Fruit fly (Drosophila melanogaster) whole organism, embryonic: ENCODE measurements around the gene CG10068.
A peak's percentile ranks its signal among the peaks of the same experiment; 100 is the strongest.

Source experiments
- ATbp ChIP-seq: fragments of 200-800 bp; sonication (Bioruptor generic); optimal IDR thresholded peaks from 2 replicates; lab custom pipeline; 2017; ENCODE audit warnings: missing biosample characterization, mild to moderate bottlenecking, missing genetic modification characterization, missing genetic modification reagents
- Antp ChIP-seq: fragments of 200-800 bp; sonication (Bioruptor generic); optimal IDR thresholded peaks from 3 replicates; lab custom pipeline; 2016; ENCODE audit warnings: missing biosample characterization, missing genetic modification characterization
- BEAF-32 ChIP-seq: fragments of 200-800 bp; sonication (Bioruptor generic); optimal IDR thresholded peaks from 3 replicates; lab custom pipeline; 2017; ENCODE audit warnings: missing biosample characterization, missing genetic modification characterization, mild to moderate bottlenecking, moderate library complexity, missing genetic modification reagents
- Blimp-1 ChIP-seq: fragments of 200-800 bp; sonication (Bioruptor generic); optimal IDR thresholded peaks from 3 replicates; lab custom pipeline; 2018; ENCODE audit warnings: missing biosample characterization, missing genetic modification characterization, mild to moderate bottlenecking, moderate library complexity, missing genetic modification reagents
- Bteb2 ChIP-seq: fragments of 200-800 bp; sonication (Bioruptor generic); optimal IDR thresholded peaks from 2 replicates; lab custom pipeline; 2016; ENCODE audit warnings: missing biosample characterization, missing genetic modification characterization
- CG10267 ChIP-seq: fragments of 200-800 bp; sonication (Bioruptor generic); optimal IDR thresholded peaks from 2 replicates; lab custom pipeline; 2018; ENCODE audit warnings: missing biosample characterization, mild to moderate bottlenecking, missing genetic modification characterization, moderate library complexity
- CG12769 ChIP-seq: fragments of 200-800 bp; sonication (Bioruptor generic); optimal IDR thresholded peaks from 2 replicates; lab custom pipeline; 2019; ENCODE audit warnings: missing biosample characterization, mild to moderate bottlenecking, missing genetic modification characterization, moderate library complexity
- CG1602 ChIP-seq: fragments of 200-800 bp; sonication (Bioruptor generic); optimal IDR thresholded peaks from 3 replicates; lab custom pipeline; 2016; ENCODE audit warnings: missing biosample characterization, missing genetic modification characterization
- CG1603 ChIP-seq: fragments of 200-800 bp; sonication (Bioruptor generic); optimal IDR thresholded peaks from 2 replicates; lab custom pipeline; 2019; ENCODE audit warnings: missing biosample characterization, mild to moderate bottlenecking, missing genetic modification characterization, moderate library complexity
- CG17829 ChIP-seq: fragments of 200-800 bp; optimal IDR thresholded peaks from 2 replicates; lab custom pipeline; 2019; ENCODE audit warnings: missing biosample characterization, mild to moderate bottlenecking, missing genetic modification characterization, moderate library complexity
- CG2712 ChIP-seq: fragments of 200-800 bp; optimal IDR thresholded peaks from 3 replicates; lab custom pipeline; 2019; ENCODE audit warnings: missing biosample characterization, mild to moderate bottlenecking, missing genetic modification characterization, moderate library complexity
- CG31365 ChIP-seq: fragments of 200-800 bp; sonication (Bioruptor generic); optimal IDR thresholded peaks from 2 replicates; lab custom pipeline; 2018; ENCODE audit warnings: missing biosample characterization, mild to moderate bottlenecking, missing genetic modification characterization
- CG3163 ChIP-seq: fragments of 200-800 bp; sonication (Bioruptor generic); optimal IDR thresholded peaks from 3 replicates; lab custom pipeline; 2016; ENCODE audit warnings: missing biosample characterization, missing genetic modification characterization
- CG32767 ChIP-seq: fragments of 200-800 bp; sonication (Bioruptor generic); IDR thresholded peaks from 2 replicates; pipeline ENCODE4 v1.3.6; 2022; ENCODE audit warnings: missing biosample characterization, missing genetic modification characterization
- CG34422 ChIP-seq: fragments of 200-800 bp; sonication (Bioruptor generic); IDR thresholded peaks from 3 replicates; pipeline ENCODE4 v1.3.6; 2022; ENCODE audit warnings: missing biosample characterization, missing genetic modification characterization
- CG42726 ChIP-seq: fragments of 200-800 bp; sonication (Bioruptor generic); IDR thresholded peaks from 2 replicates; pipeline ENCODE4 v1.3.6; 2022; ENCODE audit warnings: missing biosample characterization, missing genetic modification characterization; ENCODE audit not compliant: partially characterized antibody
- CG4854 ChIP-seq: fragments of 200-800 bp; sonication (Bioruptor generic); optimal IDR thresholded peaks from 2 replicates; lab custom pipeline; 2016; ENCODE audit warnings: missing biosample characterization, missing genetic modification characterization, inconsistent platforms
- CG6272 ChIP-seq: fragments of 200-800 bp; sonication (Bioruptor generic); IDR thresholded peaks from 2 replicates; pipeline ENCODE4 v1.3.6; 2022; ENCODE audit warnings: missing biosample characterization, missing genetic modification characterization
- CG8388 ChIP-seq: fragments of 200-800 bp; sonication (Bioruptor generic); optimal IDR thresholded peaks from 2 replicates; lab custom pipeline; 2019; ENCODE audit warnings: missing biosample characterization, mild to moderate bottlenecking, missing genetic modification characterization, moderate library complexity
- CG9215 ChIP-seq: fragments of 200-800 bp; sonication (Bioruptor generic); IDR thresholded peaks from 2 replicates; pipeline ENCODE4 v1.3.6; 2022; ENCODE audit warnings: missing biosample characterization, missing genetic modification characterization
- CoRest ChIP-seq: fragments of 200-800 bp; sonication (Bioruptor generic); optimal IDR thresholded peaks from 3 replicates; lab custom pipeline; 2018; ENCODE audit warnings: missing biosample characterization, mild to moderate bottlenecking, missing genetic modification characterization, moderate library complexity
- Elba2 ChIP-seq: fragments of 200-800 bp; sonication (Bioruptor generic); optimal IDR thresholded peaks from 3 replicates; lab custom pipeline; 2016; ENCODE audit warnings: missing biosample characterization, missing genetic modification characterization
- Hey ChIP-seq: fragments of 200-800 bp; sonication (Bioruptor generic); optimal IDR thresholded peaks from 3 replicates; lab custom pipeline; 2018; ENCODE audit warnings: missing biosample characterization, mild to moderate bottlenecking, missing genetic modification characterization
- Hmr ChIP-seq: fragments of 200-800 bp; sonication (Bioruptor generic); optimal IDR thresholded peaks from 3 replicates; lab custom pipeline; 2017; ENCODE audit warnings: mild to moderate bottlenecking, missing biosample characterization, missing genetic modification reagents, missing genetic modification characterization
- Kr ChIP-seq: fragments of 200-800 bp; sonication (Bioruptor generic); optimal IDR thresholded peaks from 2 replicates; lab custom pipeline; 2017; ENCODE audit warnings: missing biosample characterization, mild to moderate bottlenecking, missing genetic modification characterization
- MTF-1 ChIP-seq: fragments of 200-800 bp; sonication (Bioruptor generic); optimal IDR thresholded peaks from 2 replicates; lab custom pipeline; 2018; ENCODE audit warnings: missing biosample characterization, mild to moderate bottlenecking, missing genetic modification characterization, borderline replicate concordance
- Mad ChIP-seq: fragments of 200-800 bp; sonication (Bioruptor generic); optimal IDR thresholded peaks from 2 replicates; lab custom pipeline; 2016; ENCODE audit warnings: missing biosample characterization, missing genetic modification characterization
- Rfx ChIP-seq: fragments of 200-800 bp; sonication (Bioruptor generic); IDR thresholded peaks from 2 replicates; pipeline ENCODE4 v1.3.6; 2022; ENCODE audit warnings: missing biosample characterization, missing genetic modification characterization
- Tbp ChIP-seq: fragments of >200 bp; optimal IDR thresholded peaks from 2 replicates; lab custom pipeline; 2018; ENCODE audit warnings: missing biosample characterization, missing genetic modification characterization
- Usf ChIP-seq: fragments of 200-800 bp; sonication (Bioruptor generic); optimal IDR thresholded peaks from 2 replicates; lab custom pipeline; 2017; ENCODE audit warnings: missing genotype, missing biosample characterization, missing genetic modification characterization
- ase ChIP-seq: fragments of 200-800 bp; sonication (Bioruptor generic); IDR thresholded peaks from 3 replicates; pipeline ENCODE4 v1.3.6; 2022; ENCODE audit warnings: missing biosample characterization, missing genetic modification characterization
- ash1 ChIP-seq: fragments of 200-800 bp; sonication (Bioruptor generic); optimal IDR thresholded peaks from 2 replicates; lab custom pipeline; 2018; ENCODE audit warnings: missing biosample characterization, mild to moderate bottlenecking, missing genetic modification characterization
- btn ChIP-seq: fragments of 200-800 bp; sonication (Bioruptor generic); optimal IDR thresholded peaks from 2 replicates; lab custom pipeline; 2016; ENCODE audit warnings: missing biosample characterization, missing genetic modification characterization
- gcm ChIP-seq: fragments of 200-800 bp; sonication (Bioruptor generic); optimal IDR thresholded peaks from 2 replicates; lab custom pipeline; 2019; ENCODE audit warnings: missing biosample characterization, mild to moderate bottlenecking, missing genetic modification characterization, moderate library complexity
- gfzf ChIP-seq: fragments of 200-800 bp; sonication (Bioruptor generic); optimal IDR thresholded peaks from 2 replicates; lab custom pipeline; 2016; ENCODE audit warnings: missing biosample characterization, mild to moderate bottlenecking, missing genetic modification characterization, moderate library complexity
- lola ChIP-seq, 3 experiments: fragments of >200 bp in 2 of 3; fragments of 200-800 bp in 1 of 3; sonication (Bioruptor generic) in 1 of 3; optimal IDR thresholded peaks; 2 replicates each; lab custom pipeline; 2017 to 2019; ENCODE audit warnings: missing biosample characterization in 3 of 3, missing genetic modification characterization in 3 of 3, mild to moderate bottlenecking in 1 of 3, moderate library complexity in 1 of 3
- rib ChIP-seq: fragments of 200-800 bp; sonication (Bioruptor generic); IDR thresholded peaks from 2 replicates; pipeline ENCODE4 v1.3.6; 2022; ENCODE audit warnings: missing biosample characterization, missing genetic modification characterization
- stc ChIP-seq: fragments of 200-800 bp; sonication (Bioruptor generic); IDR thresholded peaks from 2 replicates; pipeline ENCODE4 v1.3.6; 2022; ENCODE audit warnings: missing biosample characterization, missing genetic modification characterization
- twi ChIP-seq: fragments of 200-800 bp; optimal IDR thresholded peaks from 2 replicates; lab custom pipeline; 2019; ENCODE audit warnings: missing biosample characterization, mild to moderate bottlenecking, missing genetic modification characterization, moderate library complexity
- vvl ChIP-seq: fragments of 200-800 bp; sonication (Bioruptor generic); IDR thresholded peaks from 2 replicates; pipeline ENCODE4 v1.3.6; 2022; ENCODE audit warnings: missing biosample characterization, missing genetic modification characterization
- yki ChIP-seq: fragments of >200 bp; optimal IDR thresholded peaks from 3 replicates; lab custom pipeline; 2018
- zf30C ChIP-seq: fragments of 200-800 bp; sonication (Bioruptor generic); optimal IDR thresholded peaks from 3 replicates; lab custom pipeline; 2018; ENCODE audit warnings: missing biosample characterization, mild to moderate bottlenecking, missing genetic modification characterization
- zfh1 ChIP-seq: fragments of 200-800 bp; sonication (Bioruptor generic); IDR thresholded peaks from 3 replicates; pipeline ENCODE4 v1.3.6; 2022; ENCODE audit warnings: missing biosample characterization, missing genetic modification characterization
- zfh2 ChIP-seq: fragments of 200-800 bp; sonication (Bioruptor generic); optimal IDR thresholded peaks from 2 replicates; lab custom pipeline; 2016; ENCODE audit warnings: missing biosample characterization, missing genetic modification characterization

CG10068 gene

dm6 chr3R:7091904-7092303 lies 35.9 kb downstream of the CG10068 start (continued):
- TF ChIP-seq zfh1 = 0 out of 3 replicates have a peak, but pooled peaks have one; percentile 5
- TF ChIP-seq BEAF-32 (GFP tag; lab: Kevin White, UChicago) = peak; percentile 71
- TF ChIP-seq yki = no peak
- peak; percentile 39 for TF ChIP-seq gfzf
- no peak for TF ChIP-seq CG31365 (tag; lab: Kevin White, UChicago)
- peak; percentile 42 for TF ChIP-seq CG17829 (tag; lab: Kevin White, UChicago)
- peak; percentile 2 for TF ChIP-seq twi (tag; lab: Kevin White, UChicago)
- TF ChIP-seq CG6272 (GFP tag; lab: Robert Waterston, UW) = peak; percentile 42; the same call in 1 of the 2 replicates
- peak; percentile 26 for TF ChIP-seq Hmr (GFP tag; lab: Kevin White, UChicago)
- TF ChIP-seq Blimp-1 (GFP tag; lab: Kevin White, UChicago) = no peak
- TF ChIP-seq CG1603 (tag; lab: Kevin White, UChicago) = peak; percentile 70
- peak; percentile 27 for TF ChIP-seq zfh2 (GFP tag; lab: Kevin White, UChicago)
- TF ChIP-seq rib (GFP tag; lab: Robert Waterston, UW) = no peak
- no peak for TF ChIP-seq Kr (GFP tag; lab: Kevin White, UChicago)
- no peak for TF ChIP-seq Antp
- 0 out of 2 replicates have a peak, but pooled peaks have one; percentile 16 for TF ChIP-seq vvl (GFP tag; lab: Robert Waterston, UW)
- no peak for TF ChIP-seq Elba2 (GFP tag; lab: Kevin White, UChicago)
- no peak for TF ChIP-seq btn (GFP tag; lab: Kevin White, UChicago)
- no peak for TF ChIP-seq ATbp
- TF ChIP-seq CG10267 (tag; lab: Kevin White, UChicago) = peak; percentile 70
- TF ChIP-seq CG2712 (tag; lab: Kevin White, UChicago) = peak; percentile 37
- no peak for TF ChIP-seq ase (GFP tag; lab: Robert Waterston, UW)
- TF ChIP-seq CG9215 (GFP tag; lab: Robert Waterston, UW) = no peak
- TF ChIP-seq CG3163 (GFP tag; lab: Kevin White, UChicago) = peak; percentile 38
- TF ChIP-seq Rfx (GFP tag; lab: Robert Waterston, UW) = peak; percentile 43; the same call in 1 of the 2 replicates
- no peak for TF ChIP-seq stc (GFP tag; lab: Robert Waterston, UW)
- peak; percentile 20; the same call in 1 of the 3 replicates for TF ChIP-seq CG34422
- peak; percentile 14 for TF ChIP-seq gcm
- TF ChIP-seq CG32767 (GFP tag; lab: Robert Waterston, UW) = no peak
- no peak for TF ChIP-seq CG12769
- peak; percentile 44 for TF ChIP-seq zf30C (GFP tag; lab: Kevin White, UChicago)
- TF ChIP-seq CG4854 (GFP tag; lab: Kevin White, UChicago) = peak; percentile 0
- TF ChIP-seq Tbp (GFP tag; lab: Kevin White, UChicago) = no peak
- peak; percentile 25 for TF ChIP-seq CG8388 (GFP tag; lab: Kevin White, UChicago)
- no peak for TF ChIP-seq MTF-1 (GFP tag; lab: Kevin White, UChicago)
- TF ChIP-seq Mad (GFP tag; lab: Kevin White, UChicago) = no peak
- no peak for TF ChIP-seq lola (GFP tag; optimal IDR thresholded peaks at IDR 0.05; lab: Kevin White, UChicago)
- no peak for TF ChIP-seq Usf (GFP tag; lab: Kevin White, UChicago)
- TF ChIP-seq ash1 (GFP tag; lab: Kevin White, UChicago) = peak; percentile 17
- TF ChIP-seq CG42726 (GFP tag; lab: Robert Waterston, UW) = peak; percentile 59; the same call in 1 of the 2 replicates
- TF ChIP-seq Bteb2 (GFP tag; lab: Kevin White, UChicago) = peak; percentile 46
- peak; percentile 16 for TF ChIP-seq CG1602 (GFP tag; lab: Kevin White, UChicago)
- TF ChIP-seq CoRest = peak; percentile 60
- no peak for TF ChIP-seq Hey (tag; lab: Kevin White, UChicago)
